Worm (Caenorhabditis elegans) whole organism, late embryonic: ENCODE data around the gene grl-19.

Source experiments
- C38D4.7 ChIP-seq: fragments of 200-800 bp; sonication (Bioruptor generic); optimal IDR thresholded peaks from 2 replicates; lab custom pipeline; 2018; ENCODE audit warnings: mild to moderate bottlenecking, missing genetic modification characterization, moderate library complexity, missing compliant biosample characterization
- F13H6.1 ChIP-seq: sonication (generic microtip); optimal IDR thresholded peaks from 2 replicates; lab custom pipeline; 2016; ENCODE audit warnings: missing genetic modification characterization, missing compliant biosample characterization
- K09A11.1 ChIP-seq: sonication (generic microtip); optimal IDR thresholded peaks from 2 replicates; lab custom pipeline; 2017; ENCODE audit warnings: antibody characterized with exemption, mild to moderate bottlenecking, missing genetic modification characterization, missing compliant biosample characterization; ENCODE audit not compliant: insufficient read depth
- T23F11.4 ChIP-seq: fragments of 200-800 bp; sonication (Bioruptor generic); optimal IDR thresholded peaks from 2 replicates; lab custom pipeline; 2018; ENCODE audit warnings: mild to moderate bottlenecking, missing genetic modification characterization, missing compliant biosample characterization
- Y22D7AL.16 ChIP-seq: sonication (generic microtip); optimal IDR thresholded peaks from 2 replicates; lab custom pipeline; 2016; ENCODE audit warnings: missing genetic modification characterization, missing compliant biosample characterization
- ahr-1 ChIP-seq: sonication (generic microtip); optimal IDR thresholded peaks from 2 replicates; lab custom pipeline; 2016; ENCODE audit warnings: missing genetic modification characterization, missing compliant biosample characterization
- ama-1 ChIP-seq: fragments of 150-350 bp; optimal IDR thresholded peaks from 2 replicates; lab custom pipeline; 2014
- ceh-14 ChIP-seq: sonication (generic microtip); optimal IDR thresholded peaks from 2 replicates; lab custom pipeline; 2016; ENCODE audit warnings: missing genotype, missing genetic modification characterization, missing compliant biosample characterization
- ceh-18 ChIP-seq: sonication (generic microtip); optimal IDR thresholded peaks from 2 replicates; lab custom pipeline; 2016; ENCODE audit warnings: missing genetic modification characterization, missing compliant biosample characterization
- ceh-30 ChIP-seq: fragments of 150-350 bp; optimal IDR thresholded peaks from 2 replicates; lab custom pipeline; 2014; ENCODE audit warnings: missing biosample characterization, missing genetic modification characterization
- ceh-31 ChIP-seq: sonication (generic microtip); optimal IDR thresholded peaks from 2 replicates; lab custom pipeline; 2016; ENCODE audit warnings: missing genetic modification characterization, missing compliant biosample characterization
- ceh-45 ChIP-seq: fragments of 200-800 bp; sonication (Bioruptor generic); IDR thresholded peaks from 2 replicates; pipeline ENCODE4 v1.3.6; 2022; ENCODE audit warnings: missing genetic modification reagents, missing genetic modification characterization, missing compliant biosample characterization
- ceh-48 ChIP-seq: sonication (generic microtip); optimal IDR thresholded peaks from 2 replicates; lab custom pipeline; 2016; ENCODE audit warnings: missing genetic modification characterization, inconsistent platforms, missing compliant biosample characterization
- ceh-6 ChIP-seq: fragments of 200-800 bp; sonication (Bioruptor generic); optimal IDR thresholded peaks from 2 replicates; lab custom pipeline; 2018; ENCODE audit warnings: mild to moderate bottlenecking, missing genetic modification characterization, missing compliant biosample characterization
- che-1 ChIP-seq: sonication (generic microtip); optimal IDR thresholded peaks from 2 replicates; lab custom pipeline; 2016; ENCODE audit warnings: mild to moderate bottlenecking, missing genetic modification characterization, missing compliant biosample characterization
- elt-2 ChIP-seq: sonication (generic microtip); optimal IDR thresholded peaks from 2 replicates; lab custom pipeline; 2016; ENCODE audit warnings: missing genetic modification reagents, missing genetic modification characterization, missing compliant biosample characterization
- eyg-1 ChIP-seq: sonication (generic microtip); optimal IDR thresholded peaks from 2 replicates; lab custom pipeline; 2016; ENCODE audit warnings: missing genotype, missing genetic modification characterization, missing compliant biosample characterization
- fax-1 ChIP-seq: sonication (generic microtip); optimal IDR thresholded peaks from 2 replicates; lab custom pipeline; 2016; ENCODE audit warnings: missing genotype, missing genetic modification characterization, missing compliant biosample characterization
- fkh-10 ChIP-seq: fragments of 150-350 bp; optimal IDR thresholded peaks from 2 replicates; lab custom pipeline; 2014; ENCODE audit warnings: missing biosample characterization, missing genetic modification reagents, missing genetic modification characterization
- fkh-6 ChIP-seq: sonication (generic microtip); optimal IDR thresholded peaks from 2 replicates; lab custom pipeline; 2016; ENCODE audit warnings: missing genetic modification characterization, missing compliant biosample characterization
- hlh-30 ChIP-seq: sonication (generic microtip); optimal IDR thresholded peaks from 2 replicates; lab custom pipeline; 2017; ENCODE audit warnings: antibody characterized with exemption, missing genetic modification characterization, missing compliant biosample characterization; ENCODE audit not compliant: insufficient read depth
- hlh-8 ChIP-seq: sonication (generic microtip); optimal IDR thresholded peaks from 2 replicates; lab custom pipeline; 2016; ENCODE audit warnings: missing genotype, missing genetic modification characterization, missing compliant biosample characterization
- lim-6 ChIP-seq: sonication (generic microtip); optimal IDR thresholded peaks from 2 replicates; lab custom pipeline; 2016; ENCODE audit warnings: missing genetic modification characterization, missing compliant biosample characterization
- madf-2 ChIP-seq: sonication (generic microtip); optimal IDR thresholded peaks from 2 replicates; lab custom pipeline; 2017; ENCODE audit warnings: missing genetic modification characterization, missing compliant biosample characterization
- mec-3 ChIP-seq: sonication (generic microtip); optimal IDR thresholded peaks from 2 replicates; lab custom pipeline; 2016; ENCODE audit warnings: borderline replicate concordance, missing genetic modification characterization, missing compliant biosample characterization
- pag-3 ChIP-seq: sonication (generic microtip); optimal IDR thresholded peaks from 2 replicates; lab custom pipeline; 2016; ENCODE audit warnings: missing compliant biosample characterization, missing genetic modification characterization, borderline replicate concordance
- pat-9 ChIP-seq: fragments of 200-800 bp; sonication (Bioruptor generic); optimal IDR thresholded peaks from 2 replicates; lab custom pipeline; 2018; ENCODE audit warnings: mild to moderate bottlenecking, missing genetic modification characterization, moderate library complexity, missing compliant biosample characterization
- pqm-1 ChIP-seq: sonication (generic microtip); optimal IDR thresholded peaks from 2 replicates; lab custom pipeline; 2016; ENCODE audit warnings: missing genetic modification characterization, missing compliant biosample characterization
- pros-1 ChIP-seq: fragments of 150-350 bp; optimal IDR thresholded peaks from 2 replicates; lab custom pipeline; 2014; ENCODE audit warnings: missing biosample characterization, missing genetic modification reagents, missing genetic modification characterization
- rnt-1 ChIP-seq: sonication (generic microtip); optimal IDR thresholded peaks from 2 replicates; lab custom pipeline; 2016; ENCODE audit warnings: missing genetic modification characterization, missing compliant biosample characterization
- sdc-2 ChIP-seq: sonication (generic microtip); optimal IDR thresholded peaks from 2 replicates; lab custom pipeline; 2016; ENCODE audit warnings: missing genotype, missing genetic modification characterization, missing compliant biosample characterization
- sox-4 ChIP-seq: sonication (generic microtip); optimal IDR thresholded peaks from 2 replicates; lab custom pipeline; 2017; ENCODE audit warnings: mild to moderate bottlenecking, missing genetic modification characterization, inconsistent platforms, missing compliant biosample characterization
- unc-3 ChIP-seq, 2 experiments: fragments of 200-800 bp in 1 of 2; sonication (Bioruptor generic) in 1 of 2; sonication (generic microtip) in 1 of 2; conservative IDR thresholded peaks in 1 of 2; optimal IDR thresholded peaks in 1 of 2; 2 replicates each; pipeline versions ENCODE4 v1.3.6 to Lab custom; 2016 to 2022; ENCODE audit warnings: missing compliant biosample characterization in 2 of 2, missing genetic modification characterization in 2 of 2, missing genetic modification reagents in 1 of 2
- unc-42 ChIP-seq: sonication (generic microtip); optimal IDR thresholded peaks from 2 replicates; lab custom pipeline; 2016; ENCODE audit warnings: missing genotype, missing genetic modification characterization, missing compliant biosample characterization
- unc-55 ChIP-seq: sonication (generic microtip); optimal IDR thresholded peaks from 2 replicates; lab custom pipeline; 2017; ENCODE audit warnings: missing biosample characterization, missing genetic modification reagents, missing genetic modification characterization
- zip-5 ChIP-seq: sonication (generic microtip); optimal IDR thresholded peaks from 2 replicates; lab custom pipeline; 2016; ENCODE audit warnings: missing genetic modification characterization, missing compliant biosample characterization

Gene grl-19

DNA sequence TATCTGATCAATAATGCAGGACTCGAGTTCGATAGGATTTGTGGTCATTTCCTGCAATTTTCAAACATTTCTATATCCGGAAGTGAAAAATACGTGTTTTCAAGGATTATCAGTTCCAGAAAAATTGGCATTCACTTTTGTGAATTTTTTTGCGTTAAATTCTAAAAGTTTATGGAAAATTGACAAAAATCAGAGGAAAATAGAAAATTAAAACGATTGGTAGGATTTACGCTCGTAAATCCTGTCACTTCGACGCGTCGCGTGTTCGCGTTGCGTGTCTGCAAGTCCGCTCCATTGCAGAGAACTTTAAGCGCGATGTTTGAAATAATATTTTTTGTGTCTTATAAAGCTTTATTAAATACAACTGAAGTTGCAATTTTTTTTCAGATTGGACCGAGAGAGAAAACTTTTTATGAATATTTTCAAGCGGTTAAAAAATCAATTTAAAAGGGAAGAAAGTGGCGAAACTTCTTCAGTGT lies 3.1 kb upstream of the grl-19 start, which contains the start of gene rcat-1 (continued):
- TF ChIP-seq ceh-45 (GFP tag; lab: Robert Waterston, UW) (no peak), ama-1 (lab: Kevin White, UChicago) (no peak), fkh-10 (GFP tag; lab: Kevin White, UChicago) (no peak), ceh-14 (tag; lab: Kevin White, UChicago) (no peak), che-1 (tag; lab: Kevin White, UChicago) (no peak), pag-3 (no peak), unc-42 (tag; lab: Kevin White, UChicago) (peak; percentile 67), ceh-18 (tag; lab: Kevin White, UChicago) (peak; percentile 23), unc-55 (GFP tag; lab: Kevin White, UChicago) (peak; percentile 71), T23F11.4 (no peak), pat-9 (no peak), ceh-6 (GFP tag; lab: Kevin White, UChicago) (no peak), ceh-48 (no peak), eyg-1 (tag; lab: Kevin White, UChicago) (no peak), fkh-6 (no peak), hlh-8 (tag; lab: Kevin White, UChicago) (no peak)

DNA sequence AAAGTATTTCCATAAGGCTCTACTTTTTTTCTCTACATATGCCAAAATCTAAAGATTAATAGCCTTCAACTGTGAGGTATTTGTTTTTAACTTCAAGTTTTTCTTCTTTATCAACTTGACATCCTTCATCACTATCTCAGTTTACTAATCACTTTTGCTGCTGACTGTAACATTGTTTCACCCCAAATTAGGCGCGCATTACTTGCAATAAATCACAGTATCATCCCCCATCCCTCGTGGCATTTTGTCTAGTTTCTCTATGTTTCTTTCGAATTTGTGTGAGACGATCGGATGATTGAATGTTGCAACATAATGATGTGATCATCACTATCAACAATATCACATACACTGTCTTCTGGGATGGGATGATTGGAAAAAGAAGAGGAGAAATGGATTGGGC lies 4.9 kb downstream of the grl-19 start:
- TF ChIP-seq hlh-30 (tag; lab: Kevin White, UChicago) = peak; percentile 14
- no peak for TF ChIP-seq fkh-6

DNA sequence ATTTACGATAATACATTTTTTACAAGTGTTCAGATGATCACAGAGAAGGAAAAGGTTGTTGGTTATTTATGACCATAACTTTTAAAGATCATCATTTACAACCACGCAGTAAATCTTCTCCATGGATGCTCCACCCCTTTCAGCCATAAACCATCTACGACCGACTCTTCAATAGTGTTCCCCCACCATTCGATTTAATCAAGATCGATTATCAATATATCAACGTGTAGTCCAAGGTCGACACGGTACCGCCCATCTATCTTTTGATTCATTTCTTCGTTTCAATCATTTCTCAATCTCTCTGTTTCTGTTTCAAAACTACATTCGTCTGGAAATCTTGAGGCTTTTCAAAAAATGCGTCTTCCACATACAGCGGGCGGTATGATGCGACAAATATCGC lies 7.5 kb downstream of the grl-19 start, which contains the start of gene aass-1:
Gene aass-1, plus strand, starts transcription at position 301 of the 400 bp plus-strand sequence.
- TF ChIP-seq rnt-1 = no peak
- TF ChIP-seq pat-9 = no peak
- TF ChIP-seq sdc-2 (tag; lab: Kevin White, UChicago) = no peak
- no peak for TF ChIP-seq F13H6.1 (tag; lab: Kevin White, UChicago)
- TF ChIP-seq sox-4 = no peak
- TF ChIP-seq unc-55 (GFP tag; lab: Kevin White, UChicago) = no peak
- no peak for TF ChIP-seq eyg-1 (tag; lab: Kevin White, UChicago)
- no peak for TF ChIP-seq T23F11.4
- TF ChIP-seq pros-1 = no peak
- TF ChIP-seq fax-1 = no peak
- TF ChIP-seq madf-2 (tag; lab: Kevin White, UChicago) = no peak
- no peak for TF ChIP-seq fkh-6
- TF ChIP-seq pqm-1 (tag; lab: Kevin White, UChicago) = no peak
- TF ChIP-seq K09A11.1 (tag; lab: Kevin White, UChicago) = no peak
- no peak for TF ChIP-seq C38D4.7
- TF ChIP-seq Y22D7AL.16 (tag; lab: Kevin White, UChicago) = no peak
- TF ChIP-seq pag-3 = no peak

DNA sequence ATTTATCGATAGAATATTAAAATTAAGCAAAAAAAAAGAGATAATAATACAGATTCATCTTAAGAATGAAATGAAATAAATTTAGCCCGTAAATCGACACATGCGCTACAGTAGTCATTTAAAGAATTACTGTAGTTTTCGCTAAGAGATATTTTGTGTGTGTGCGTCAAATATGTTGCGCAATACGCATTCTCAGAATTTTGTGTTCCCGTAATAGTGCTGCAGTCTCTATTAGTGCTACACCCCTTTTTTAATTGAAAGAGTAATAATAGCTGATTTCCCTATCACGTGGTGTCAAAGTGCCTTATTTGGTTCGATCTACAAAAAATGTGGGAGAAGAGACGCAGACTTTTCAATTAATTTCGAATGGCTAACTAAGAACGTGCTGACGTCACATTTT lies 8.1 kb downstream of the grl-19 start:
- no peak for TF ChIP-seq zip-5 (tag; lab: Kevin White, UChicago)
- no peak for TF ChIP-seq K09A11.1 (tag; lab: Kevin White, UChicago)
- TF ChIP-seq unc-42 (tag; lab: Kevin White, UChicago) = no peak
- no peak for TF ChIP-seq sox-4
- no peak for TF ChIP-seq che-1 (tag; lab: Kevin White, UChicago)
- TF ChIP-seq lim-6 (tag; lab: Kevin White, UChicago) = no peak
- no peak for TF ChIP-seq T23F11.4
- no peak for TF ChIP-seq ceh-14 (tag; lab: Kevin White, UChicago)
- no peak for TF ChIP-seq pqm-1 (tag; lab: Kevin White, UChicago)
- TF ChIP-seq mec-3 (tag; lab: Kevin White, UChicago) = no peak
- no peak for TF ChIP-seq ceh-30 (tag; lab: Kevin White, UChicago)
- no peak for TF ChIP-seq unc-3 (GFP tag; conservative IDR thresholded peaks at IDR 0.05; lab: Robert Waterston, UW)
- TF ChIP-seq unc-3 (tag; optimal IDR thresholded peaks at IDR 0.05; lab: Kevin White, UChicago) = no peak

DNA sequence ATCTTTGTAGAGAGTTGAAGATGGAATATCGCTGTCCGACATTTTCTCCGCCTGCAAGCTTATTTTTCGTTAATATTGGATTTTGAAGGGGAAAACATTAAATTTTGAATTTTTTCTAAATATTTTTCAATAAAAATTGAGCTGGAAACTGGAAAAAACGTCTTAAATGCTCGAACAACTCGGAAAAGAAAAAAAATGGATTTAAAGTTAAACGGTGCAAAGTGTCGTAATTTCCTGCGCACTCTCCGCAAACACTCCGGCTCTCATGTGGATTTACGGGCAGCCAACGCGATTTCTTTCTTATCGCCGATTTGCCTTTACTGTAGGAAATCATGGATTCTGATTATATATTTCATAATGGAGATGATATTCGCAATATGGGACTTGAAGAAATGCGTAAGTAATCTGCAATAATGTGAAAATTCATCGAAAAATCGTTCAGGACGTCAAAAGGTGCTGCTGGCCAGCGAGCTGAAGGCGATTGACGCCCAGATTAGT lies 12.0 kb downstream of the grl-19 start, which contains the start of the genes fnta-1 and cogc-8:
Gene fnta-1, minus strand, starts transcription at position 51 of the 498 bp plus-strand sequence.
Gene cogc-8, plus strand, starts transcription at position 195 of the 498 bp plus-strand sequence.
- TF ChIP-seq ahr-1 = no peak
- peak; percentile 12 for TF ChIP-seq ceh-31 (tag; lab: Kevin White, UChicago)
- peak; percentile 42 for TF ChIP-seq elt-2
- TF ChIP-seq unc-42 (tag; lab: Kevin White, UChicago) = peak; percentile 18
